Worm (Caenorhabditis elegans) whole organism, L3 larva: ENCODE measurements around the gene Y6D1A.2.
A peak's percentile ranks its signal among the peaks of the same experiment; 100 is the strongest.

Source experiments
- aly-2 ChIP-seq: fragments of 150-350 bp; optimal IDR thresholded peaks from 2 replicates; lab custom pipeline; 2014; ENCODE audit warnings: missing biosample characterization, missing genetic modification characterization
- ama-1 ChIP-seq: fragments of 150-350 bp; optimal IDR thresholded peaks from 2 replicates; lab custom pipeline; 2018
- ceh-16 ChIP-seq: sonication (generic microtip); optimal IDR thresholded peaks from 2 replicates; lab custom pipeline; 2017; ENCODE audit warnings: missing biosample characterization, missing genetic modification characterization
- ceh-28 ChIP-seq: fragments of 150-350 bp; optimal IDR thresholded peaks from 2 replicates; lab custom pipeline; 2014; ENCODE audit warnings: missing biosample characterization, missing genetic modification reagents, missing genetic modification characterization
- ceh-82 ChIP-seq: fragments of 150-350 bp; optimal IDR thresholded peaks from 2 replicates; lab custom pipeline; 2014; ENCODE audit warnings: missing biosample characterization, missing genetic modification characterization
- daf-12 ChIP-seq: fragments of 150-350 bp; optimal IDR thresholded peaks from 2 replicates; lab custom pipeline; 2014; ENCODE audit warnings: missing biosample characterization, missing genetic modification reagents, missing genetic modification characterization
- egl-27 ChIP-seq: sonication (generic microtip); optimal IDR thresholded peaks from 4 replicates; lab custom pipeline; 2017; ENCODE audit warnings: missing biosample characterization, missing genetic modification reagents, missing genetic modification characterization
- egl-5 ChIP-seq: fragments of 150-350 bp; optimal IDR thresholded peaks from 2 replicates; lab custom pipeline; 2017; ENCODE audit warnings: missing biosample characterization, missing genetic modification reagents, missing genetic modification characterization, inconsistent platforms
- elt-1 ChIP-seq: fragments of 150-350 bp; optimal IDR thresholded peaks from 2 replicates; lab custom pipeline; 2014; ENCODE audit warnings: missing biosample characterization, missing genetic modification characterization
- elt-2 ChIP-seq: sonication (generic microtip); optimal IDR thresholded peaks from 2 replicates; lab custom pipeline; 2016; ENCODE audit warnings: missing genetic modification reagents, mild to moderate bottlenecking, missing genetic modification characterization, missing compliant biosample characterization
- elt-3 ChIP-seq, 3 experiments: fragments of 150-350 bp in 1 of 3; sonication (generic microtip) in 2 of 3; optimal IDR thresholded peaks; 2 replicates in 2 of 3; 4 replicates in 1 of 3; lab custom pipeline; 2014 to 2017; ENCODE audit warnings: missing biosample characterization in 3 of 3, missing genetic modification characterization in 3 of 3
- eor-1 ChIP-seq, 2 experiments: fragments of 150-350 bp; optimal IDR thresholded peaks; 2 replicates each; lab custom pipeline; 2014 to 2018; ENCODE audit warnings: missing biosample characterization in 2 of 2, missing genetic modification characterization in 2 of 2
- fkh-10 ChIP-seq: sonication (generic microtip); optimal IDR thresholded peaks from 2 replicates; lab custom pipeline; 2017; ENCODE audit warnings: missing biosample characterization, missing genetic modification reagents, missing genetic modification characterization
- fkh-2 ChIP-seq: fragments of 150-350 bp; optimal IDR thresholded peaks from 2 replicates; lab custom pipeline; 2014; ENCODE audit warnings: missing biosample characterization, missing genetic modification reagents, missing genetic modification characterization
- mdl-1 ChIP-seq: fragments of 150-350 bp; optimal IDR thresholded peaks from 2 replicates; lab custom pipeline; 2014; ENCODE audit warnings: missing biosample characterization, missing genetic modification characterization
- nfya-1 ChIP-seq: sonication (generic microtip); optimal IDR thresholded peaks from 2 replicates; lab custom pipeline; 2017; ENCODE audit warnings: missing genetic modification characterization, mild to moderate bottlenecking, missing compliant biosample characterization, antibody characterized with exemption, moderate library complexity; ENCODE audit not compliant: insufficient read depth
- nhr-11 ChIP-seq: fragments of 150-350 bp; optimal IDR thresholded peaks from 2 replicates; lab custom pipeline; 2014; ENCODE audit warnings: missing biosample characterization, missing genetic modification characterization
- nhr-12 ChIP-seq: fragments of 150-350 bp; optimal IDR thresholded peaks from 2 replicates; lab custom pipeline; 2014; ENCODE audit warnings: missing biosample characterization, missing genetic modification characterization
- nhr-23 ChIP-seq: fragments of 150-350 bp; optimal IDR thresholded peaks from 2 replicates; lab custom pipeline; 2014; ENCODE audit warnings: missing biosample characterization, missing genetic modification reagents, missing genetic modification characterization
- nhr-237 ChIP-seq: fragments of 150-350 bp; optimal IDR thresholded peaks from 2 replicates; lab custom pipeline; 2014; ENCODE audit warnings: missing biosample characterization, missing genetic modification characterization
- nhr-25 ChIP-seq: sonication (generic microtip); optimal IDR thresholded peaks from 2 replicates; lab custom pipeline; 2017; ENCODE audit warnings: missing biosample characterization, missing genetic modification characterization
- nhr-28 ChIP-seq: fragments of 150-350 bp; optimal IDR thresholded peaks from 2 replicates; lab custom pipeline; 2014; ENCODE audit warnings: missing biosample characterization, missing genetic modification characterization
- nhr-43 ChIP-seq: sonication (generic microtip); optimal IDR thresholded peaks from 2 replicates; lab custom pipeline; 2016; ENCODE audit warnings: mild to moderate bottlenecking, missing genetic modification characterization, missing compliant biosample characterization; ENCODE audit not compliant: poor library complexity, severe bottlenecking
- nhr-67 ChIP-seq: fragments of 150-350 bp; optimal IDR thresholded peaks from 2 replicates; lab custom pipeline; 2014; ENCODE audit warnings: missing biosample characterization, missing genetic modification characterization
- nhr-76 ChIP-seq: fragments of 150-350 bp; sonication (generic microtip); optimal IDR thresholded peaks from 5 replicates; lab custom pipeline; 2014; ENCODE audit warnings: missing biosample characterization, missing genetic modification characterization
- nhr-77 ChIP-seq: fragments of 150-350 bp; optimal IDR thresholded peaks from 2 replicates; lab custom pipeline; 2014; ENCODE audit warnings: missing biosample characterization, missing genetic modification characterization
- pha-4 ChIP-seq: fragments of 150-350 bp; optimal IDR thresholded peaks from 2 replicates; lab custom pipeline; 2014; ENCODE audit warnings: missing biosample characterization, missing genetic modification reagents, missing genetic modification characterization
- pqm-1 ChIP-seq: fragments of 150-350 bp; optimal IDR thresholded peaks from 2 replicates; lab custom pipeline; 2017; ENCODE audit warnings: missing biosample characterization, missing genetic modification characterization, inconsistent platforms
- sea-2 ChIP-seq: fragments of 150-350 bp; sonication (generic microtip); optimal IDR thresholded peaks from 4 replicates; lab custom pipeline; 2014; ENCODE audit warnings: missing biosample characterization, missing genetic modification reagents, missing genetic modification characterization
- skn-1 ChIP-seq: fragments of 150-350 bp; optimal IDR thresholded peaks from 2 replicates; lab custom pipeline; 2014; ENCODE audit warnings: missing biosample characterization, missing genetic modification characterization
- snpc-4 ChIP-seq: fragments of 150-350 bp; optimal IDR thresholded peaks from 2 replicates; lab custom pipeline; 2014; ENCODE audit warnings: missing biosample characterization, missing genetic modification characterization
- tbx-2 ChIP-seq: sonication (generic microtip); optimal IDR thresholded peaks from 2 replicates; lab custom pipeline; 2016; ENCODE audit warnings: mild to moderate bottlenecking, missing genetic modification characterization, missing compliant biosample characterization
- unc-39 ChIP-seq: sonication (generic microtip); optimal IDR thresholded peaks from 4 replicates; lab custom pipeline; 2017; ENCODE audit warnings: missing biosample characterization, missing genetic modification characterization
- unc-62 ChIP-seq: fragments of 150-350 bp; sonication (generic microtip); optimal IDR thresholded peaks from 4 replicates; lab custom pipeline; 2014; ENCODE audit warnings: missing biosample characterization, missing genetic modification reagents, missing genetic modification characterization
- zag-1 ChIP-seq: fragments of 150-350 bp; optimal IDR thresholded peaks from 2 replicates; lab custom pipeline; 2014; ENCODE audit warnings: missing biosample characterization, missing genetic modification characterization
- ztf-4 ChIP-seq: fragments of 150-350 bp; optimal IDR thresholded peaks from 2 replicates; lab custom pipeline; 2014; ENCODE audit warnings: missing biosample characterization, missing genetic modification characterization

Y6D1A.2 gene

ce11 chrII:11839116-11839515 is 19.4 kb upstream of the Y6D1A.2 start:
- no peak for TF ChIP-seq nhr-67 (tag; lab: Kevin White, UChicago)
- TF ChIP-seq nhr-43 = peak; percentile 17
- TF ChIP-seq nhr-25 (tag; lab: Kevin White, UChicago) = peak; percentile 4

ce11 chrII:11838353-11838752 is 18.6 kb upstream of the Y6D1A.2 start:
- TF ChIP-seq egl-5 (tag; lab: Kevin White, UChicago) (no peak), nhr-77 (no peak), aly-2 (tag; lab: Kevin White, UChicago) (no peak), elt-2 (tag; lab: Kevin White, UChicago) (no peak), nhr-23 (peak; percentile 39), fkh-2 (tag; lab: Kevin White, UChicago) (no peak), ama-1 (no peak), unc-62 (GFP tag; lab: Kevin White, UChicago) (no peak), ztf-4 (no peak), nhr-237 (tag; lab: Kevin White, UChicago) (no peak), ceh-28 (tag; lab: Kevin White, UChicago) (no peak), nhr-43 (peak; percentile 92), elt-3 (tag; optimal IDR thresholded peaks at IDR 0.05; lab: Kevin White, UChicago) (peak in 1 of 3 experiments; percentile 73), nhr-76 (tag; lab: Kevin White, UChicago) (peak; percentile 30), daf-12 (tag; lab: Kevin White, UChicago) (no peak), tbx-2 (no peak), zag-1 (tag; lab: Kevin White, UChicago) (no peak), elt-1 (tag; lab: Kevin White, UChicago) (no peak), nhr-11 (no peak), nhr-12 (tag; lab: Kevin White, UChicago) (no peak), nhr-25 (tag; lab: Kevin White, UChicago) (peak; percentile 36), fkh-10 (no peak)

ce11 chrII:11836554-11837218 is 17.0 kb upstream of the Y6D1A.2 start:
- TF ChIP-seq nhr-43 (peak; percentile 91), snpc-4 (tag; lab: Kevin White, UChicago) (no peak), pha-4 (tag; lab: Kevin White, UChicago) (no peak), fkh-2 (tag; lab: Kevin White, UChicago) (no peak), ceh-82 (no peak), aly-2 (tag; lab: Kevin White, UChicago) (no peak), mdl-1 (tag; lab: Kevin White, UChicago) (no peak), nhr-25 (tag; lab: Kevin White, UChicago) (no peak), egl-27 (tag; lab: Kevin White, UChicago) (no peak), nhr-237 (tag; lab: Kevin White, UChicago) (no peak), nhr-28 (tag; lab: Kevin White, UChicago) (no peak), nhr-23 (peak; percentile 63), ztf-4 (no peak), nhr-11 (no peak), nhr-12 (tag; lab: Kevin White, UChicago) (no peak), nhr-77 (no peak), fkh-10 (no peak), skn-1 (no peak), nhr-76 (tag; lab: Kevin White, UChicago) (peak; percentile 37), elt-3 (tag; optimal IDR thresholded peaks at IDR 0.05; lab: Kevin White, UChicago) (peak in 1 of 3 experiments; percentile 46), elt-1 (tag; lab: Kevin White, UChicago) (no peak), unc-62 (GFP tag; lab: Kevin White, UChicago) (no peak), ama-1 (no peak), eor-1 (tag; optimal IDR thresholded peaks at IDR 0.05; lab: Kevin White, UChicago) (no peak), ceh-28 (tag; lab: Kevin White, UChicago) (no peak), elt-2 (tag; lab: Kevin White, UChicago) (peak; percentile 69), nfya-1 (no peak), pqm-1 (tag; lab: Kevin White, UChicago) (peak; percentile 1), unc-39 (tag; lab: Kevin White, UChicago) (no peak), ceh-16 (tag; lab: Kevin White, UChicago) (no peak), sea-2 (GFP tag; lab: Kevin White, UChicago) (no peak)

- TF ChIP-seq eor-1 (tag; optimal IDR thresholded peaks at IDR 0.05; lab: Kevin White, UChicago) (no peak), nhr-23 (no peak)
Observed at ce11 chrII:11835208-11835607, 15.5 kb upstream of the Y6D1A.2 start, which contains the start of gene T27D12.6. Gene T27D12.6, plus strand, starts transcription at chrII:11835508.
